Worm (Caenorhabditis elegans): Measurements from ENCODE around the gene T02C12.5.

Gene T02C12.5

DNA sequence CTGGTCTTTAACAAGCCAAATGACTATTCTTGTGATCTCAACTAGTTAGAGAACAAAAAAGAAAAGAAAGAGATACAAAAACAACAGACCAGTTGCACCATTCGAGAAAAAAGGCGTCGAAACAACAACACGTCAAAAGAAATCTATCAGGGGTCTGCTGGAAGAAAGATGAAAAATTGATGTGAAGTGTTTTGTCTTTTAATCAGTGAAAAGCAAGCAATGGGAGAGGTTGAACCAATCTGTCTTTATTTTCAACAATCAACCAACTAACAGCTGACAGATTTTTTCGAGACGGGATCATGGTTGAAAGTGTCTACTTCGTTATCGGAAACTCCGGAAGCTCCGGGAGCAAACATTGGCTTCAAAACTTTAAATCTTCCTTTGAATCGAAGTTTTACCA is 33.5 kb downstream of the T02C12.5 start:
- TF ChIP-seq lin-14 (GFP tag; optimal IDR thresholded peaks at IDR 0.05), result peak; percentile 55
- peak; percentile 41 for TF ChIP-seq rnt-1 (tag; optimal IDR thresholded peaks at IDR 0.05)
- TF ChIP-seq mef-2 (tag; optimal IDR thresholded peaks at IDR 0.05), result no peak
- peak in 1 of 2 experiments; percentile 45 for TF ChIP-seq lsy-2 (tag; optimal IDR thresholded peaks at IDR 0.05)
- TF ChIP-seq nhr-71 (tag; optimal IDR thresholded peaks at IDR 0.05), result peak; percentile 43
- TF ChIP-seq lin-39 (tag; optimal IDR thresholded peaks at IDR 0.05), result peak; percentile 22

DNA sequence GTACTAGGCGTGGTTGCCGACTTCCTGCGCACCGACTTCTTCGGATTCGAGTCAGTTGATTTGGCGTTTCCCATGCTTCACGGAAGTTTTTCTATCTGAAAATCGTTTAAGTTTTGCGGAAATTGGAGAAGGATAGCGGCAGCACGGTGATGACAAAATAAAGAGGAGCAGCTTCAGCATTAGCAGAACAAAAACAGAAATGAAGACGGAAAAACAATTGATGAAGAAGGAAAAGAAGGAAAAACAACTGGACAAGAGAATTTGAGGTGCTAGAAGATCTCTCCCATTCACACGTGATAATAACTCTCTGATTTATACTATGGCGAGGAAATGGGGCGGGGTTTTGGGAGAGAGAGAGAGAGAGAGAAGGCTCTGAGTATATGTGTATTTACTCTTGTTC is 35.9 kb downstream of the T02C12.5 start, which contains the start of gene glb-11:
glb-11 (minus strand) TSS at position 101 of the 400 bp plus-strand sequence.
- TF ChIP-seq fkh-8 (tag; optimal IDR thresholded peaks at IDR 0.05) (peak; percentile 21), dsc-1 (tag; optimal IDR thresholded peaks at IDR 0.05) (peak; percentile 6), lin-39 (tag; optimal IDR thresholded peaks at IDR 0.05) (no peak), nhr-84 (tag; optimal IDR thresholded peaks at IDR 0.05) (no peak), nhr-19 (GFP tag; conservative IDR thresholded peaks at IDR 0.05) (no peak), nhr-77 (tag; optimal IDR thresholded peaks at IDR 0.05) (no peak), efl-1 (optimal IDR thresholded peaks at IDR 0.05) (no peak), efl-1 (GFP tag; optimal IDR thresholded peaks at IDR 0.05 in 1 of 2) (peak in 1 of 2 experiments; percentile 71), ceh-90 (tag; optimal IDR thresholded peaks at IDR 0.05) (no peak), lin-13 (GFP tag; optimal IDR thresholded peaks at IDR 0.05) (no peak)

DNA sequence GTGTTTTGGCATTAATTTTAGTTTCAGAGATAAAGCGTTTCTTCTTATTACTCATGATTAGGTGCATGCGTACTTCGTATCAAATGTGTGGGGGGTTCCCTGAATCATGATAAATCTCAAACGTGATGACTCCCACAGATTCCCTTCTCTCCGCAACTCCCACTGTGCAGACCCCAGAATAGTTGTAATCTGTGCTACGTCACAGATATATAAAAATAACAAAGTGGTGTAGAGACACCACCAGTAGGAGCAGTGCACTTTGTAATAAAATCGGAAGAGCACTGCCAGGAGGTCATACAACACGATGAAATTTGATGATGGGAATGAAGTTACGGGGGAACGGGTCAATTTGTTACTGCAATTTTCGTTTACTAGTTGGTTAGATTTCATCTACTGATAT is 36.6 kb downstream of the T02C12.5 start:
- TF ChIP-seq F16B12.6 (tag; optimal IDR thresholded peaks at IDR 0.05) (no peak), rnt-1 (tag; optimal IDR thresholded peaks at IDR 0.05) (peak; percentile 46), hlh-4 (tag; optimal IDR thresholded peaks at IDR 0.05) (no peak), unc-62 (GFP tag; optimal IDR thresholded peaks at IDR 0.05) (no peak), zip-4 (GFP tag; optimal IDR thresholded peaks at IDR 0.05) (no peak), hlh-17 (GFP tag; optimal IDR thresholded peaks at IDR 0.05; ENCODE audit: borderline replicate concordance) (no peak), lin-14 (GFP tag; optimal IDR thresholded peaks at IDR 0.05) (peak; percentile 35), ceh-8 (GFP tag; optimal IDR thresholded peaks at IDR 0.05) (no peak), fkh-8 (tag; optimal IDR thresholded peaks at IDR 0.05) (no peak), nhr-84 (tag; optimal IDR thresholded peaks at IDR 0.05) (no peak), nhr-71 (tag; optimal IDR thresholded peaks at IDR 0.05) (peak; percentile 46), nhr-77 (tag; optimal IDR thresholded peaks at IDR 0.05) (no peak), dsc-1 (tag; optimal IDR thresholded peaks at IDR 0.05) (peak; percentile 36), unc-86 (tag; optimal IDR thresholded peaks at IDR 0.05) (no peak), mep-1 (tag; optimal IDR thresholded peaks at IDR 0.05) (no peak), mef-2 (tag; optimal IDR thresholded peaks at IDR 0.05) (peak; percentile 21)

DNA sequence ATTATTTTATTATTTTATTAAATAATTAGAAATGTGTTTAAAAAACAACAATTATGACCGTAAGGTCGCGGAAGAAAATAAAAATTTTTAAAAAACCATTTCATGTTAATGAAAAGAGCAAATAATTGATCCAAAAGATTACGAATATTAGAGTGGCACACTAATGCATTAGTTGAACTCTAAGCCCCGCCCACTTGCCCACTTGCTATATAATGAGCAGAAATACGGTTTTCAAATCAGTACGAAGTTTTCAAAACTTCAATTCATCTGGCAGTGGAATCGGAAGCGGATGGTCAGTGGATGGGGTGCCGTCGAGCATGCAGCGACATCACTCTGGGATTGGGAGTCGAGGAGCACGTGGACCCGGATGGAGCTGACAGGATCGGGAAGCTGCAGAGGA is 40.2 kb downstream of the T02C12.5 start, which contains the start of gene C36E8.6:
C36E8.6 (plus strand) TSS at position 301 of the 400 bp plus-strand sequence.
- no peak for TF ChIP-seq zag-1 (tag; optimal IDR thresholded peaks at IDR 0.05)
- no peak for TF ChIP-seq tlp-1 (tag; optimal IDR thresholded peaks at IDR 0.05)
- no peak for TF ChIP-seq lin-35 (GFP tag; optimal IDR thresholded peaks at IDR 0.05)
- no peak for TF ChIP-seq lir-3 (tag; optimal IDR thresholded peaks at IDR 0.05; ENCODE audit: poor library complexity)
- TF ChIP-seq dpl-1 (GFP tag; optimal IDR thresholded peaks at IDR 0.05), result no peak
- TF ChIP-seq nhr-84 (tag; optimal IDR thresholded peaks at IDR 0.05), result no peak
- no peak for TF ChIP-seq ama-1 (optimal IDR thresholded peaks at IDR 0.05)

DNA sequence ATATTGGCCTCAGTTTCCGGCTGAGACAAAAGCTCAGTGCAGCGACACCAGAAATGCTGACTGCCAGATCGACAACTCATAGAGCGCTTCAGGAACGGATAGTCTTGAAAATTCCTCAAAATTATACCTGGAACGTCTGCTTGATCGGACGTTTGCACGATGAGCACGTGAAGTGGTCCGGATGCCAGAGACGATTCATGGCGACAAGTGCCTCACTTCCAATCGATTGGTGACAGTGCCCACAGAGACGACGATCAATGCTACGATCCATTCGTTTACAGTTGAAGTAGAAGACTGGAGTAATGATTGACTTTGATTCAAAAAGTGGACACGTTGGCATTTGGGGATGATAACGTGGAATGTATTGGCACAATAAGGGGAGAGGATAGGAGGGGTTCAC is 41.6 kb downstream of the T02C12.5 start, which contains the start of gene Y1A5A.1:
Y1A5A.1 (minus strand) TSS at position 294 of the 400 bp plus-strand sequence.
- TF ChIP-seq C16A3.4 (tag; optimal IDR thresholded peaks at IDR 0.05) (no peak), efl-1 (optimal IDR thresholded peaks at IDR 0.05) (no peak), efl-1 (GFP tag; optimal IDR thresholded peaks at IDR 0.05 in 1 of 2) (peak in 1 of 2 experiments; percentile 33)

DNA sequence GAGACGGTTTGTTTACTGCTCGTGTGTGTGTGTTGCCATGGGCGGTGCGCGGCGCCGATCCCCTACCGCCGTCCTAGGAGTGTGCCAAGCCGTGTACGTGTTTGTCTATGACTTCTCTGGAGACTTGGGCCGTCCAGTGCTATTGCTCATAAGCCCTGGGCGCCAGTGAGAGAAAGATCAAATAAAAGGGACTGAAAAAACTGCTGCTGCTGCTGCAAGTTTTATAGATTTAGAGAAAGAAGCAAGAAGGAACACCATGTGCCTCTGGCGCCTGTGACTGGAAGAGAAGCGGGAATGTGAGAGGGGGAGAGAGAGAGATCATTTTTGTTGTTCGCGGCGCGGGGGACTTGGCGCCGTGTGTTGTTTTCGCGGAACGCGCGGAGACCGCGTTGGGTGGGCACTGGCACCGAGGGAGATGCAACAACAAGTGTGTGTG is 43.9 kb downstream of the T02C12.5 start:
- TF ChIP-seq snpc-4 (tag; optimal IDR thresholded peaks at IDR 0.05) (no peak), fkh-8 (tag; optimal IDR thresholded peaks at IDR 0.05) (peak; percentile 75), ztf-11 (tag; optimal IDR thresholded peaks at IDR 0.05) (peak in 1 of 2 experiments; percentile 10), egl-27 (tag; optimal IDR thresholded peaks at IDR 0.05) (peak in 1 of 2 experiments; percentile 8), ets-5 (GFP tag; IDR thresholded peaks at IDR 0.05) (no peak), Y116A8C.19 (tag; optimal IDR thresholded peaks at IDR 0.05; ENCODE audit: borderline replicate concordance) (no peak), egl-13 (tag; optimal IDR thresholded peaks at IDR 0.05) (no peak), sup-37 (GFP tag; optimal IDR thresholded peaks at IDR 0.05) (peak; percentile 5), lsy-2 (tag; optimal IDR thresholded peaks at IDR 0.05) (peak in 1 of 2 experiments; percentile 23), lin-14 (GFP tag; optimal IDR thresholded peaks at IDR 0.05) (peak; percentile 68), nhr-77 (tag; optimal IDR thresholded peaks at IDR 0.05) (peak; percentile 70), tbx-2 (tag; optimal IDR thresholded peaks at IDR 0.05) (peak; percentile 53), dsc-1 (tag; optimal IDR thresholded peaks at IDR 0.05) (no peak), mdl-1 (tag; optimal IDR thresholded peaks at IDR 0.05) (peak in 1 of 2 experiments; percentile 32), ceh-63 (GFP tag; optimal IDR thresholded peaks at IDR 0.05) (no peak), swsn-7 (tag; optimal IDR thresholded peaks at IDR 0.05) (peak; percentile 5), nhr-20 (tag; optimal IDR thresholded peaks at IDR 0.05) (peak; percentile 16)
